Fruit fly (Drosophila melanogaster) whole organism, embryonic: ENCODE results near the gene kirre.

Source experiments
- Abd-B ChIP-seq: fragments of 200-800 bp; sonication (Bioruptor generic); optimal IDR thresholded peaks from 2 replicates; lab custom pipeline; 2018; ENCODE audit warnings: missing biosample characterization, mild to moderate bottlenecking, missing genetic modification characterization, moderate library complexity
- C15 ChIP-seq: fragments of 200-800 bp; sonication (Bioruptor generic); IDR thresholded peaks from 3 replicates; pipeline ENCODE4 v1.3.6; 2022; ENCODE audit warnings: missing biosample characterization, missing genetic modification characterization
- CG10274 ChIP-seq: fragments of 200-800 bp; sonication (Bioruptor generic); optimal IDR thresholded peaks from 3 replicates; lab custom pipeline; 2017; ENCODE audit warnings: missing biosample characterization, mild to moderate bottlenecking, missing genetic modification characterization
- CG10543 ChIP-seq: fragments of 200-800 bp; sonication (Bioruptor generic); optimal IDR thresholded peaks from 3 replicates; lab custom pipeline; 2017; ENCODE audit warnings: missing biosample characterization, mild to moderate bottlenecking, missing genetic modification characterization, moderate library complexity
- CG11093 ChIP-seq: fragments of 200-800 bp; sonication (Bioruptor generic); IDR thresholded peaks from 3 replicates; pipeline ENCODE4 v1.3.6; 2022; ENCODE audit warnings: missing biosample characterization, missing genetic modification characterization
- CG12659 ChIP-seq: fragments of 200-800 bp; sonication (Bioruptor generic); optimal IDR thresholded peaks from 3 replicates; lab custom pipeline; 2017; ENCODE audit warnings: mild to moderate bottlenecking, missing biosample characterization, missing genetic modification reagents, missing genetic modification characterization
- CG13624 ChIP-seq: fragments of 200-800 bp; sonication (Bioruptor generic); optimal IDR thresholded peaks from 2 replicates; lab custom pipeline; 2016; ENCODE audit warnings: missing biosample characterization, missing genetic modification characterization
- CG14860 ChIP-seq: fragments of 200-800 bp; sonication (Bioruptor generic); IDR thresholded peaks from 3 replicates; pipeline ENCODE4 v1.3.6; 2022; ENCODE audit warnings: missing biosample characterization, missing genetic modification characterization; ENCODE audit not compliant: partially characterized antibody
- CG15011 ChIP-seq: fragments of 200-800 bp; sonication (Bioruptor generic); optimal IDR thresholded peaks from 3 replicates; lab custom pipeline; 2018; ENCODE audit warnings: missing biosample characterization, mild to moderate bottlenecking, missing genetic modification characterization
- CG1529 ChIP-seq: fragments of 200-800 bp; sonication (Bioruptor generic); optimal IDR thresholded peaks from 3 replicates; lab custom pipeline; 2018; ENCODE audit warnings: missing biosample characterization, missing genetic modification characterization
- CG1647 ChIP-seq: fragments of 200-800 bp; sonication (Bioruptor generic); optimal IDR thresholded peaks from 3 replicates; lab custom pipeline; 2016; ENCODE audit warnings: missing biosample characterization, missing genetic modification characterization
- CG17361 ChIP-seq: fragments of 200-800 bp; sonication (Bioruptor generic); IDR thresholded peaks from 3 replicates; pipeline ENCODE4 v1.3.6; 2022; ENCODE audit warnings: missing biosample characterization, missing genetic modification characterization
- CG17802 ChIP-seq: fragments of 200-800 bp; sonication (Bioruptor generic); optimal IDR thresholded peaks from 2 replicates; lab custom pipeline; 2018; ENCODE audit warnings: missing biosample characterization, mild to moderate bottlenecking, missing genetic modification characterization, moderate library complexity
- CG18764 ChIP-seq: fragments of 200-800 bp; sonication (Bioruptor generic); optimal IDR thresholded peaks from 3 replicates; lab custom pipeline; 2016; ENCODE audit warnings: missing biosample characterization, missing genetic modification characterization
- CG31224 ChIP-seq: fragments of 200-800 bp; sonication (Bioruptor generic); IDR thresholded peaks from 2 replicates; pipeline ENCODE4 v1.3.6; 2022; ENCODE audit warnings: missing biosample characterization, missing genetic modification characterization
- CG32767 ChIP-seq: fragments of 200-800 bp; sonication (Bioruptor generic); IDR thresholded peaks from 2 replicates; pipeline ENCODE4 v1.3.6; 2022; ENCODE audit warnings: missing biosample characterization, missing genetic modification characterization
- CG3281 ChIP-seq: fragments of 200-800 bp; sonication (Bioruptor generic); optimal IDR thresholded peaks from 3 replicates; lab custom pipeline; 2017; ENCODE audit warnings: missing biosample characterization, mild to moderate bottlenecking, missing genetic modification characterization
- CG3726 ChIP-seq: fragments of 200-800 bp; sonication (Bioruptor generic); IDR thresholded peaks from 3 replicates; pipeline ENCODE4, ENCODE4 v1.3.6; 2022; ENCODE audit warnings: missing biosample characterization, missing genetic modification characterization
- CG4282 ChIP-seq: fragments of 200-800 bp; sonication (Bioruptor generic); optimal IDR thresholded peaks from 2 replicates; lab custom pipeline; 2016; ENCODE audit warnings: missing biosample characterization, missing genetic modification characterization
- CG4424 ChIP-seq: fragments of 200-800 bp; sonication (Bioruptor generic); optimal IDR thresholded peaks from 3 replicates; lab custom pipeline; 2016; ENCODE audit warnings: missing biosample characterization, missing genetic modification characterization
- CG6813 ChIP-seq: fragments of 200-800 bp; sonication (Bioruptor generic); optimal IDR thresholded peaks from 2 replicates; lab custom pipeline; 2017; ENCODE audit warnings: missing biosample characterization, missing genetic modification characterization, mild to moderate bottlenecking, moderate library complexity, missing genetic modification reagents
- CG7556 ChIP-seq: fragments of 200-800 bp; sonication (Bioruptor generic); optimal IDR thresholded peaks from 2 replicates; lab custom pipeline; 2017; ENCODE audit warnings: missing biosample characterization, mild to moderate bottlenecking, missing genetic modification characterization
- CG9932 ChIP-seq: fragments of 200-800 bp; sonication (Bioruptor generic); IDR thresholded peaks from 2 replicates; pipeline ENCODE4 v1.3.6; 2022; ENCODE audit warnings: missing biosample characterization, missing genetic modification characterization
- Dip3 ChIP-seq: fragments of 200-800 bp; sonication (Bioruptor generic); optimal IDR thresholded peaks from 3 replicates; lab custom pipeline; 2016; ENCODE audit warnings: missing biosample characterization, missing genetic modification characterization
- GATAe ChIP-seq: fragments of 200-800 bp; sonication (Bioruptor generic); conservative IDR thresholded peaks from 2 replicates; pipeline ENCODE4 v1.3.6; 2022; ENCODE audit warnings: missing biosample characterization, missing genetic modification characterization
- Gug ChIP-seq: fragments of 200-800 bp; sonication (Bioruptor generic); IDR thresholded peaks from 4 replicates; pipeline ENCODE4 v1.3.6; 2022; ENCODE audit warnings: missing biosample characterization, missing genetic modification characterization
- Hsf ChIP-seq: fragments of 200-800 bp; sonication (Bioruptor generic); optimal IDR thresholded peaks from 3 replicates; lab custom pipeline; 2016; ENCODE audit warnings: missing biosample characterization, missing genetic modification characterization
- Lhr ChIP-seq: fragments of 200-800 bp; sonication (Bioruptor generic); optimal IDR thresholded peaks from 3 replicates; lab custom pipeline; 2017; ENCODE audit warnings: mild to moderate bottlenecking, missing biosample characterization, missing genetic modification reagents, missing genetic modification characterization
- NC2β ChIP-seq: fragments of 200-800 bp; sonication (Bioruptor generic); optimal IDR thresholded peaks from 2 replicates; lab custom pipeline; 2016; ENCODE audit warnings: missing biosample characterization, missing genetic modification characterization
- TFAM ChIP-seq: fragments of 200-800 bp; sonication (Bioruptor generic); optimal IDR thresholded peaks from 2 replicates; lab custom pipeline; 2017; ENCODE audit warnings: missing biosample characterization, missing genetic modification characterization, inconsistent platforms
- Tbp ChIP-seq: fragments of >200 bp; optimal IDR thresholded peaks from 2 replicates; lab custom pipeline; 2018; ENCODE audit warnings: missing biosample characterization, missing genetic modification characterization
- az2 ChIP-seq: fragments of 200-800 bp; sonication (Bioruptor generic); optimal IDR thresholded peaks from 3 replicates; lab custom pipeline; 2016; ENCODE audit warnings: missing biosample characterization, missing genetic modification characterization
- dpn ChIP-seq, 2 experiments: fragments of 200-800 bp; sonication (Bioruptor generic); optimal IDR thresholded peaks; 3 replicates each; lab custom pipeline; 2016; ENCODE audit warnings: missing biosample characterization in 2 of 2, missing genetic modification characterization in 2 of 2
- fd64A ChIP-seq: fragments of 200-800 bp; sonication (Bioruptor generic); optimal IDR thresholded peaks from 3 replicates; lab custom pipeline; 2018; ENCODE audit warnings: missing biosample characterization, mild to moderate bottlenecking, missing genetic modification characterization
- fd96Cb ChIP-seq: fragments of 200-800 bp; sonication (Bioruptor generic); optimal IDR thresholded peaks from 2 replicates; lab custom pipeline; 2018; ENCODE audit warnings: missing biosample characterization, mild to moderate bottlenecking, missing genetic modification characterization, moderate library complexity
- ftz-f1 ChIP-seq: fragments of 200-800 bp; sonication (Bioruptor generic); optimal IDR thresholded peaks from 2 replicates; lab custom pipeline; 2016; ENCODE audit warnings: missing biosample characterization, missing genetic modification characterization
- ham ChIP-seq: fragments of 200-800 bp; sonication (Bioruptor generic); IDR thresholded peaks from 2 replicates; pipeline ENCODE4 v1.3.6; 2022; ENCODE audit warnings: missing biosample characterization, missing genetic modification characterization
- insv ChIP-seq, 2 experiments: fragments of 200-800 bp; sonication (Bioruptor generic); optimal IDR thresholded peaks; 3 replicates each; lab custom pipeline; 2016 to 2018; ENCODE audit warnings: missing biosample characterization in 2 of 2, missing genetic modification characterization in 2 of 2
- lilli ChIP-seq: fragments of 200-800 bp; sonication (Bioruptor generic); optimal IDR thresholded peaks from 3 replicates; lab custom pipeline; 2016; ENCODE audit warnings: missing biosample characterization, missing genetic modification characterization
- nau ChIP-seq: fragments of 200-800 bp; sonication (Bioruptor generic); optimal IDR thresholded peaks from 3 replicates; lab custom pipeline; 2017; ENCODE audit warnings: missing biosample characterization, mild to moderate bottlenecking, missing genetic modification characterization, missing genetic modification reagents
- nerfin-2 ChIP-seq: fragments of 200-800 bp; sonication (Bioruptor generic); IDR thresholded peaks from 2 replicates; pipeline ENCODE4 v1.3.6; 2022; ENCODE audit warnings: missing biosample characterization, missing genetic modification characterization; ENCODE audit not compliant: partially characterized antibody
- org-1 ChIP-seq: fragments of 200-800 bp; sonication (Bioruptor generic); optimal IDR thresholded peaks from 2 replicates; lab custom pipeline; 2017; ENCODE audit warnings: missing biosample characterization, missing genetic modification characterization
- peb ChIP-seq: fragments of 200-800 bp; sonication (Bioruptor generic); IDR thresholded peaks from 2 replicates; pipeline ENCODE4 v1.3.6; 2022; ENCODE audit warnings: missing biosample characterization, missing genetic modification characterization
- prd ChIP-seq, 3 experiments: fragments of >200 bp in 2 of 3; fragments of 200-800 bp in 1 of 3; sonication (Bioruptor generic) in 1 of 3; optimal IDR thresholded peaks in 2 of 3; IDR thresholded peaks in 1 of 3; 2 replicates in 2 of 3; 3 replicates in 1 of 3; pipeline versions ENCODE4 v1.3.6 to Lab custom; 2017 to 2022; ENCODE audit warnings: missing biosample characterization in 1 of 3, missing genetic modification characterization in 1 of 3
- pzg ChIP-seq: fragments of 200-800 bp; sonication (Bioruptor generic); optimal IDR thresholded peaks from 3 replicates; lab custom pipeline; 2018; ENCODE audit warnings: missing biosample characterization, mild to moderate bottlenecking, missing genetic modification characterization, moderate library complexity
- schlank ChIP-seq: fragments of 200-800 bp; sonication (Bioruptor generic); optimal IDR thresholded peaks from 2 replicates; lab custom pipeline; 2018; ENCODE audit warnings: missing biosample characterization, mild to moderate bottlenecking, missing genetic modification characterization
- sens ChIP-seq: fragments of 200-800 bp; sonication (Bioruptor generic); peaks from one replicate; lab custom pipeline; 2016; ENCODE audit warnings: missing biosample characterization, missing genetic modification characterization
- ssp ChIP-seq: fragments of 200-800 bp; sonication (Bioruptor generic); IDR thresholded peaks from 2 replicates; pipeline ENCODE4 v1.3.6; 2022; ENCODE audit warnings: missing biosample characterization, missing genetic modification characterization
- unc-4 ChIP-seq: fragments of 200-800 bp; sonication (Bioruptor generic); IDR thresholded peaks from 2 replicates; pipeline ENCODE4 v1.3.6; 2022; ENCODE audit warnings: missing biosample characterization, missing genetic modification characterization; ENCODE audit not compliant: partially characterized antibody
- zf30C ChIP-seq: fragments of 200-800 bp; sonication (Bioruptor generic); optimal IDR thresholded peaks from 3 replicates; lab custom pipeline; 2018; ENCODE audit warnings: missing biosample characterization, mild to moderate bottlenecking, missing genetic modification characterization

The kirre gene

DNA sequence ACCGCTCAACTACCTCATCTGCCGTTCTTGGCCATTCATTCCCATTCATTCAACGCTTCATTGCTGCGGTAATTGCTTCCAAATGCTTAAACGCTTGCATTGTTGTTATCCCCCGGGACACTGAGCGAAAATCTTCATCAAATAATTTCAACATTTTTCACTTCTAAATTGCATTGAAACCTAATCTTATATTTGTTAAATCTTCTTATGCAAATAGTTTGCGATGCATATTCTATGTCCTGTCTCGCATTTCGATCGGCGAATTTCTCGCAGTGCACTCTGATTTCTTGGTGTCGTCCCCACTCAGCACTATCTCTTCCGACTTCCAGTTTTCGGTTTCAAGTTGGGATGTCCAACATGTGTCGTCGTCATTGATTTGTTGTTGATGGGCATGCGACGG, 356.8 kb downstream of the kirre start (continued):
- TF ChIP-seq CG14860 (no peak), Gug (GFP tag; lab: Robert Waterston, UW) (peak; percentile 90), CG17802 (tag; lab: Kevin White, UChicago) (peak; percentile 89), sens (GFP tag; lab: Kevin White, UChicago) (peak; percentile 99), CG10543 (GFP tag; lab: Kevin White, UChicago) (peak; percentile 77), ftz-f1 (GFP tag; lab: Kevin White, UChicago) (no peak), CG9932 (GFP tag; lab: Robert Waterston, UW) (peak; percentile 50), CG4424 (GFP tag; lab: Kevin White, UChicago) (peak; percentile 95), schlank (peak; percentile 53), CG3726 (GFP tag; lab: Robert Waterston, UW) (peak; percentile 84; the same call in 2 of the 3 replicates), prd (optimal IDR thresholded peaks at IDR 0.05; lab: Kevin White, UChicago) (no peak), prd (GFP tag; IDR thresholded peaks at IDR 0.05; lab: Robert Waterston, UW) (peak; percentile 94), Dip3 (GFP tag; lab: Kevin White, UChicago) (peak; percentile 74), lilli (peak; percentile 85), CG3281 (GFP tag; lab: Kevin White, UChicago) (peak; percentile 73), NC2β (GFP tag; lab: Kevin White, UChicago) (peak; percentile 94), org-1 (GFP tag; lab: Kevin White, UChicago) (peak; percentile 93), Lhr (peak; percentile 91), CG7556 (GFP tag; lab: Kevin White, UChicago) (peak; percentile 90), CG12659 (GFP tag; lab: Kevin White, UChicago) (peak; percentile 85), CG13624 (GFP tag; lab: Kevin White, UChicago) (peak; percentile 84), fd96Cb (tag; lab: Kevin White, UChicago) (peak; percentile 96), CG1647 (GFP tag; lab: Kevin White, UChicago) (peak; percentile 91), zf30C (GFP tag; lab: Kevin White, UChicago) (peak; percentile 93), dpn (GFP tag; optimal IDR thresholded peaks at IDR 0.05; lab: Kevin White, UChicago) (peak; percentile 91 to 95), CG11093 (GFP tag; lab: Robert Waterston, UW) (peak; percentile 87; the same call in 2 of the 3 replicates), nerfin-2 (GFP tag; lab: Robert Waterston, UW) (no peak), ssp (GFP tag; lab: Robert Waterston, UW) (peak; percentile 84), CG4282 (GFP tag; lab: Kevin White, UChicago) (peak; percentile 76), C15 (GFP tag; lab: Robert Waterston, UW) (peak; percentile 47; the same call in 1 of the 3 replicates), CG10274 (GFP tag; lab: Kevin White, UChicago) (peak; percentile 68), Tbp (GFP tag; lab: Kevin White, UChicago) (no peak), CG1529 (GFP tag; lab: Kevin White, UChicago) (peak; percentile 95), peb (peak; percentile 85), Hsf (peak; percentile 95), ham (GFP tag; lab: Robert Waterston, UW) (no peak), CG6813 (GFP tag; lab: Kevin White, UChicago) (peak; percentile 89), pzg (no peak), az2 (GFP tag; lab: Kevin White, UChicago) (peak; percentile 96), CG31224 (GFP tag; lab: Robert Waterston, UW) (peak; percentile 75), TFAM (GFP tag; lab: Kevin White, UChicago) (peak; percentile 82), insv (GFP tag; optimal IDR thresholded peaks at IDR 0.05; lab: Kevin White, UChicago) (peak; percentile 42 to 43), CG17361 (GFP tag; lab: Robert Waterston, UW) (peak; percentile 91), CG18764 (peak; percentile 92), Abd-B (peak; percentile 92), CG15011 (GFP tag; lab: Kevin White, UChicago) (peak; percentile 71), CG32767 (GFP tag; lab: Robert Waterston, UW) (peak; percentile 79), GATAe (GFP tag; lab: Robert Waterston, UW) (peak; percentile 29; the same call in 1 of the 2 replicates), nau (GFP tag; lab: Kevin White, UChicago) (peak; percentile 88), unc-4 (GFP tag; lab: Robert Waterston, UW) (no peak), fd64A (GFP tag; lab: Kevin White, UChicago) (peak; percentile 94)
